Fruit fly (Drosophila melanogaster) whole organism, embryonic: ENCODE data around the gene yellow-e3.
A peak's percentile ranks its signal among the peaks of the same experiment; 100 is the strongest.

Experiments
- ATbp ChIP-seq: fragments of 200-800 bp; sonication (Bioruptor generic); optimal IDR thresholded peaks from 2 replicates; lab custom pipeline; 2017; ENCODE audit warnings: missing biosample characterization, mild to moderate bottlenecking, missing genetic modification characterization, missing genetic modification reagents
- Aef1 ChIP-seq: fragments of 200-800 bp; sonication (Bioruptor generic); IDR thresholded peaks from 3 replicates; pipeline ENCODE4 v1.3.6; 2022; ENCODE audit warnings: missing biosample characterization, missing genetic modification characterization
- Antp ChIP-seq: fragments of 200-800 bp; sonication (Bioruptor generic); optimal IDR thresholded peaks from 3 replicates; lab custom pipeline; 2016; ENCODE audit warnings: missing biosample characterization, missing genetic modification characterization
- C15 ChIP-seq: fragments of 200-800 bp; sonication (Bioruptor generic); IDR thresholded peaks from 3 replicates; pipeline ENCODE4 v1.3.6; 2022; ENCODE audit warnings: missing biosample characterization, missing genetic modification characterization
- CG11398 ChIP-seq: fragments of 200-800 bp; sonication (Bioruptor generic); optimal IDR thresholded peaks from 2 replicates; lab custom pipeline; 2016; ENCODE audit warnings: missing biosample characterization, missing genetic modification characterization
- CG11560 ChIP-seq: fragments of 200-800 bp; sonication (Bioruptor generic); IDR thresholded peaks from 3 replicates; pipeline ENCODE4 v1.3.6; 2022; ENCODE audit warnings: missing biosample characterization, missing genetic modification characterization
- CG13424 ChIP-seq: fragments of 200-800 bp; sonication (Bioruptor generic); optimal IDR thresholded peaks from 2 replicates; lab custom pipeline; 2019; ENCODE audit warnings: missing biosample characterization, mild to moderate bottlenecking, missing genetic modification characterization, moderate library complexity
- CG14667 ChIP-seq: fragments of 200-800 bp; sonication (Bioruptor generic); IDR thresholded peaks from 2 replicates; pipeline ENCODE4 v1.3.6; 2022; ENCODE audit warnings: missing biosample characterization, missing genetic modification characterization
- CG15514 ChIP-seq: fragments of 200-800 bp; sonication (Bioruptor generic); optimal IDR thresholded peaks from 3 replicates; lab custom pipeline; 2017; ENCODE audit warnings: missing biosample characterization, missing genetic modification characterization, mild to moderate bottlenecking, moderate library complexity, missing genetic modification reagents
- CG16863 ChIP-seq: fragments of 200-800 bp; sonication (Bioruptor generic); optimal IDR thresholded peaks from 3 replicates; lab custom pipeline; 2016; ENCODE audit warnings: missing biosample characterization, missing genetic modification characterization
- CG17361 ChIP-seq: fragments of 200-800 bp; sonication (Bioruptor generic); IDR thresholded peaks from 3 replicates; pipeline ENCODE4 v1.3.6; 2022; ENCODE audit warnings: missing biosample characterization, missing genetic modification characterization
- CG18599 ChIP-seq: fragments of 200-800 bp; sonication (Bioruptor generic); optimal IDR thresholded peaks from 3 replicates; lab custom pipeline; 2017; ENCODE audit warnings: missing biosample characterization, missing genetic modification characterization, mild to moderate bottlenecking, moderate library complexity, missing genetic modification reagents
- CG2889 ChIP-seq: fragments of 200-800 bp; sonication (Bioruptor generic); IDR thresholded peaks from 3 replicates; pipeline ENCODE4 v1.3.6; 2022; ENCODE audit warnings: missing biosample characterization, missing genetic modification characterization
- CG30020 ChIP-seq: fragments of 200-800 bp; optimal IDR thresholded peaks from 2 replicates; lab custom pipeline; 2019; ENCODE audit warnings: missing biosample characterization, mild to moderate bottlenecking, missing genetic modification characterization, moderate library complexity
- CG31224 ChIP-seq: fragments of 200-800 bp; sonication (Bioruptor generic); IDR thresholded peaks from 2 replicates; pipeline ENCODE4 v1.3.6; 2022; ENCODE audit warnings: missing biosample characterization, missing genetic modification characterization
- CG32532 ChIP-seq: fragments of 200-800 bp; sonication (Bioruptor generic); IDR thresholded peaks from 2 replicates; pipeline ENCODE4 v1.3.6; 2022; ENCODE audit warnings: missing biosample characterization, missing genetic modification characterization
- CG34376 ChIP-seq: fragments of 200-800 bp; sonication (Bioruptor generic); optimal IDR thresholded peaks from 2 replicates; lab custom pipeline; 2018; ENCODE audit warnings: missing biosample characterization, mild to moderate bottlenecking, missing genetic modification characterization
- CG3838 ChIP-seq: fragments of 200-800 bp; sonication (Bioruptor generic); optimal IDR thresholded peaks from 3 replicates; lab custom pipeline; 2016; ENCODE audit warnings: missing biosample characterization, missing genetic modification characterization
- CG42726 ChIP-seq: fragments of 200-800 bp; sonication (Bioruptor generic); IDR thresholded peaks from 2 replicates; pipeline ENCODE4 v1.3.6; 2022; ENCODE audit warnings: missing biosample characterization, missing genetic modification characterization; ENCODE audit not compliant: partially characterized antibody
- CG4617 ChIP-seq: fragments of 200-800 bp; sonication (Bioruptor generic); optimal IDR thresholded peaks from 3 replicates; lab custom pipeline; 2016; ENCODE audit warnings: missing biosample characterization, missing genetic modification characterization, borderline replicate concordance
- CG6683 ChIP-seq: fragments of 200-800 bp; sonication (Bioruptor generic); optimal IDR thresholded peaks from 2 replicates; lab custom pipeline; 2017; ENCODE audit warnings: missing biosample characterization, mild to moderate bottlenecking, missing genetic modification characterization, missing genetic modification reagents
- CG8478 ChIP-seq: fragments of >200 bp; optimal IDR thresholded peaks from 2 replicates; lab custom pipeline; 2018
- CG8765 ChIP-seq: fragments of 200-800 bp; sonication (Bioruptor generic); IDR thresholded peaks from 2 replicates; pipeline ENCODE4 v1.3.6; 2022; ENCODE audit warnings: missing biosample characterization, missing genetic modification characterization
- CG9817 ChIP-seq: fragments of 200-800 bp; sonication (Bioruptor generic); optimal IDR thresholded peaks from 2 replicates; lab custom pipeline; 2018; ENCODE audit warnings: missing biosample characterization, mild to moderate bottlenecking, missing genetic modification characterization, moderate library complexity
- Dfd ChIP-seq, 2 experiments: fragments of >200 bp; optimal IDR thresholded peaks; 2 replicates each; lab custom pipeline; 2017; ENCODE audit warnings: missing biosample characterization in 2 of 2, missing genetic modification characterization in 2 of 2
- Dref ChIP-seq: fragments of 200-800 bp; sonication (Bioruptor generic); IDR thresholded peaks from 2 replicates; pipeline ENCODE4 v1.3.6; 2022; ENCODE audit warnings: missing biosample characterization, missing genetic modification characterization
- Ets65A ChIP-seq: fragments of 200-800 bp; sonication (Bioruptor generic); peaks from one replicate; lab custom pipeline; 2016; ENCODE audit warnings: missing biosample characterization, missing genetic modification characterization
- HLHmδ ChIP-seq: fragments of 200-800 bp; sonication (Bioruptor generic); optimal IDR thresholded peaks from 2 replicates; lab custom pipeline; 2018; ENCODE audit warnings: missing biosample characterization, mild to moderate bottlenecking, missing genetic modification characterization, moderate library complexity
- Hr51 ChIP-seq, 2 experiments: fragments of 200-800 bp; sonication (Bioruptor generic); optimal IDR thresholded peaks; 2 replicates in 1 of 2; 3 replicates in 1 of 2; lab custom pipeline; 2016 to 2018; ENCODE audit warnings: missing biosample characterization in 2 of 2, missing genetic modification characterization in 2 of 2, mild to moderate bottlenecking in 1 of 2, moderate library complexity in 1 of 2
- Myb ChIP-seq: fragments of 200-800 bp; sonication (Bioruptor generic); optimal IDR thresholded peaks from 2 replicates; lab custom pipeline; 2016; ENCODE audit warnings: missing biosample characterization, missing genetic modification characterization
- NK7.1 ChIP-seq: fragments of 200-800 bp; sonication (Bioruptor generic); optimal IDR thresholded peaks from 3 replicates; lab custom pipeline; 2016; ENCODE audit warnings: missing biosample characterization, missing genetic modification characterization
- Usf ChIP-seq: fragments of 200-800 bp; sonication (Bioruptor generic); optimal IDR thresholded peaks from 2 replicates; lab custom pipeline; 2017; ENCODE audit warnings: missing genotype, missing biosample characterization, missing genetic modification characterization
- Xrp1 ChIP-seq: fragments of 200-800 bp; sonication (Bioruptor generic); IDR thresholded peaks from 2 replicates; pipeline ENCODE4 v1.3.6; 2022; ENCODE audit warnings: missing biosample characterization, missing genetic modification characterization
- YL-1 ChIP-seq: fragments of 200-800 bp; sonication (Bioruptor generic); optimal IDR thresholded peaks from 3 replicates; lab custom pipeline; 2017; ENCODE audit warnings: missing biosample characterization, mild to moderate bottlenecking, missing genetic modification characterization
- crp ChIP-seq, 2 experiments: fragments of 200-800 bp; sonication (Bioruptor generic); optimal IDR thresholded peaks; 2 replicates in 1 of 2; 3 replicates in 1 of 2; lab custom pipeline; 2017; ENCODE audit warnings: missing biosample characterization in 2 of 2, missing genetic modification characterization in 2 of 2, mild to moderate bottlenecking in 1 of 2, moderate library complexity in 1 of 2
- cwo ChIP-seq: fragments of 200-800 bp; sonication (Bioruptor generic); optimal IDR thresholded peaks from 3 replicates; lab custom pipeline; 2017; ENCODE audit warnings: missing biosample characterization, missing genetic modification characterization, mild to moderate bottlenecking, moderate library complexity, missing genetic modification reagents
- emc ChIP-seq: fragments of 200-800 bp; sonication (Bioruptor generic); optimal IDR thresholded peaks from 2 replicates; lab custom pipeline; 2016; ENCODE audit warnings: missing biosample characterization, missing genetic modification characterization
- fd96Cb ChIP-seq: fragments of 200-800 bp; sonication (Bioruptor generic); optimal IDR thresholded peaks from 2 replicates; lab custom pipeline; 2018; ENCODE audit warnings: missing biosample characterization, mild to moderate bottlenecking, missing genetic modification characterization, moderate library complexity
- insv ChIP-seq, 2 experiments: fragments of 200-800 bp; sonication (Bioruptor generic); optimal IDR thresholded peaks; 3 replicates each; lab custom pipeline; 2016 to 2018; ENCODE audit warnings: missing biosample characterization in 2 of 2, missing genetic modification characterization in 2 of 2
- luna ChIP-seq: fragments of 200-800 bp; sonication (Bioruptor generic); optimal IDR thresholded peaks from 2 replicates; lab custom pipeline; 2016; ENCODE audit warnings: missing biosample characterization, missing genetic modification characterization
- mld ChIP-seq: fragments of 200-800 bp; sonication (Bioruptor generic); IDR thresholded peaks from 3 replicates; pipeline ENCODE4 v1.3.6; 2022; ENCODE audit warnings: missing biosample characterization, missing genetic modification characterization; ENCODE audit not compliant: partially characterized antibody
- odd ChIP-seq: fragments of 200-800 bp; sonication (Bioruptor generic); optimal IDR thresholded peaks from 2 replicates; lab custom pipeline; 2017; ENCODE audit warnings: missing biosample characterization, mild to moderate bottlenecking, missing genetic modification characterization
- p53 ChIP-seq: fragments of 200-800 bp; sonication (Bioruptor generic); optimal IDR thresholded peaks from 2 replicates; lab custom pipeline; 2016; ENCODE audit warnings: missing biosample characterization, missing genetic modification characterization
- phol ChIP-seq: fragments of 200-800 bp; sonication (Bioruptor generic); optimal IDR thresholded peaks from 3 replicates; lab custom pipeline; 2018; ENCODE audit warnings: missing biosample characterization, mild to moderate bottlenecking, missing genetic modification characterization, moderate library complexity
- seq ChIP-seq: fragments of 200-800 bp; sonication (Bioruptor generic); IDR thresholded peaks from 2 replicates; pipeline ENCODE4 v1.3.6; 2022; ENCODE audit warnings: missing biosample characterization, missing genetic modification characterization
- sqz ChIP-seq: fragments of 200-800 bp; sonication (Bioruptor generic); optimal IDR thresholded peaks from 3 replicates; lab custom pipeline; 2018; ENCODE audit warnings: missing biosample characterization, mild to moderate bottlenecking, missing genetic modification characterization
- sr ChIP-seq: fragments of 200-800 bp; sonication (Bioruptor generic); IDR thresholded peaks from 3 replicates; pipeline ENCODE4 v1.3.6; 2022; ENCODE audit warnings: missing biosample characterization, missing genetic modification characterization
- zfh2 ChIP-seq: fragments of 200-800 bp; sonication (Bioruptor generic); optimal IDR thresholded peaks from 2 replicates; lab custom pipeline; 2016; ENCODE audit warnings: missing biosample characterization, missing genetic modification characterization

Gene yellow-e3

DNA sequence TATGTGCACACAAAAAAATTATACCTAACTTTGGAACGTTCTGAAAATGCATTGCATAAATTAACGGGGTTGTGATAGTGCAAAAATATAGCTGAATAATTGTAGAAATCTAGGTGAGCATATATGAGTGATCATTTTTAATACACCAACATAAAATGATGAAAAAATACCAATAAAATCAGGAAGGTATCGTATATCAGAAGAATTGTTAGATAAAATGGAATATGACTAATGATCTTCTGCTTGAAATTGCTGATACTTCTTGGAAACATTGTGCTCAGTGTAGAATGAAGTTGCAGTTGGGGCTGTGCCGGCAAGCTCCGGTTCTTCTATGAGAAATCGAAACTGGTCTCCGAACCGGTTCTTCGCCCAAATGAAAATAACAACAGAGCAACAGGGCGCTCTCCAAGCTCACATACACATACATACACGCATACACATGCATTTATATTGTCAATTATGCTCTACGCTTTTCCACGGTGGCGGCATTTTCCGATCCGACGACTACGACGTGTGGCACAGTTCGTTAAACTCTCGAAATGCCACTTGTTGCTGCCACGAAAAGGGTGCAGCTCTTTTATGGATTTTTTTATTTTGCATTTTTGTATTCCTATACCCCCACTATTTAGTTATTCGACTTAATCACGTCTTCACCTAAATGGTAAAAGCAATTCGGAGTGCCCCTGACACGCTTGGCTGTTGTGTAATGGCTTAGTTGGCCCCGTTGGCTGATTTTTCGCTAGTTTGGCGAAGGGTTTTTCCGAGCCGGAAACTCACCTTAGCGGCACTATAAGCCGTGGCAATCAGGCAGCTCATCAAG is 3.6 kb downstream of the yellow-e3 start (continued):
- TF ChIP-seq CG4617 (GFP tag; lab: Kevin White, UChicago) (peak; percentile 75), fd96Cb (peak; percentile 88), Dfd (GFP tag; optimal IDR thresholded peaks at IDR 0.05; lab: Kevin White, UChicago) (no peak), Antp (peak; percentile 88), luna (GFP tag; lab: Kevin White, UChicago) (peak; percentile 73), p53 (GFP tag; lab: Kevin White, UChicago) (peak; percentile 79), sqz (peak; percentile 53), Dref (GFP tag; lab: Robert Waterston, UW) (no peak), Hr51 (GFP tag; optimal IDR thresholded peaks at IDR 0.05; lab: Kevin White, UChicago) (peak; percentile 86 to 93), CG11560 (peak; percentile 62; the same call in 2 of the 3 replicates), CG32532 (peak; percentile 89), cwo (GFP tag; lab: Kevin White, UChicago) (peak; percentile 72), CG18599 (peak; percentile 79), CG30020 (peak; percentile 69), sr (GFP tag; lab: Robert Waterston, UW) (no peak), insv (GFP tag; optimal IDR thresholded peaks at IDR 0.05; lab: Kevin White, UChicago) (peak; percentile 6 to 47), crp (GFP tag; optimal IDR thresholded peaks at IDR 0.05; lab: Kevin White, UChicago) (peak in 1 of 2 experiments; percentile 53), ATbp (peak; percentile 79), CG6683 (peak; percentile 57), zfh2 (peak; percentile 86), CG2889 (GFP tag; lab: Robert Waterston, UW) (peak; percentile 40; the same call in 1 of the 3 replicates), phol (peak; percentile 92), CG31224 (GFP tag; lab: Robert Waterston, UW) (peak; percentile 77), CG9817 (tag; lab: Kevin White, UChicago) (peak; percentile 79), YL-1 (GFP tag; lab: Kevin White, UChicago) (peak; percentile 3), CG15514 (GFP tag; lab: Kevin White, UChicago) (peak; percentile 80), CG13424 (tag; lab: Kevin White, UChicago) (peak; percentile 92), CG8765 (no peak; the same call in 1 of the 2 replicates), NK7.1 (peak; percentile 58), CG16863 (peak; percentile 90), CG3838 (peak; percentile 75), Ets65A (GFP tag; lab: Kevin White, UChicago) (peak; percentile 96), CG8478 (lab: Kevin White, UChicago) (no peak), CG17361 (GFP tag; lab: Robert Waterston, UW) (peak; percentile 96), odd (GFP tag; lab: Kevin White, UChicago) (peak; percentile 86), Myb (GFP tag; lab: Kevin White, UChicago) (peak; percentile 76), CG34376 (GFP tag; lab: Kevin White, UChicago) (no peak), seq (GFP tag; lab: Robert Waterston, UW) (peak; percentile 92), CG42726 (no peak), CG14667 (GFP tag; lab: Robert Waterston, UW) (peak; percentile 79), C15 (GFP tag; lab: Robert Waterston, UW) (peak; percentile 63; the same call in 1 of the 3 replicates), HLHmδ (GFP tag; lab: Kevin White, UChicago) (no peak), mld (GFP tag; lab: Robert Waterston, UW) (no peak), CG11398 (GFP tag; lab: Kevin White, UChicago) (peak; percentile 89), Usf (GFP tag; lab: Kevin White, UChicago) (peak; percentile 78), Aef1 (GFP tag; lab: Robert Waterston, UW) (peak; percentile 66; the same call in 2 of the 3 replicates), emc (GFP tag; lab: Kevin White, UChicago) (peak; percentile 31), Xrp1 (GFP tag; lab: Robert Waterston, UW) (peak; percentile 88)
